Worm (Caenorhabditis elegans) whole organism, L1 larva: ENCODE data around the gene fbxb-104.

Experiments used
- C16A3.4 ChIP-seq: fragments of 150-350 bp; optimal IDR thresholded peaks from 2 replicates; lab custom pipeline; 2014; ENCODE audit warnings: missing biosample characterization, missing genetic modification characterization
- F16B12.6 ChIP-seq: fragments of 150-350 bp; optimal IDR thresholded peaks from 2 replicates; lab custom pipeline; 2014; ENCODE audit warnings: missing biosample characterization, missing genetic modification characterization
- alr-1 ChIP-seq: fragments of 200-800 bp; sonication (Bioruptor generic); optimal IDR thresholded peaks from 2 replicates; lab custom pipeline; 2018; ENCODE audit warnings: borderline replicate concordance, mild to moderate bottlenecking, missing genetic modification characterization, missing compliant biosample characterization
- ceh-63 ChIP-seq: fragments of 200-800 bp; sonication (Bioruptor generic); optimal IDR thresholded peaks from 2 replicates; lab custom pipeline; 2018; ENCODE audit warnings: mild to moderate bottlenecking, missing genetic modification characterization, missing compliant biosample characterization
- ceh-82 ChIP-seq, 3 experiments: fragments of 150-350 bp in 1 of 3; sonication (generic microtip) in 2 of 3; optimal IDR thresholded peaks; 2 replicates each; lab custom pipeline; 2014 to 2017; ENCODE audit warnings: missing biosample characterization in 3 of 3, missing genetic modification characterization in 3 of 3
- ceh-88 ChIP-seq: fragments of 200-800 bp; sonication (Bioruptor generic); IDR thresholded peaks from 2 replicates; pipeline ENCODE4 v1.3.6; 2022; ENCODE audit warnings: missing genetic modification characterization, missing compliant biosample characterization
- dpl-1 ChIP-seq, 3 experiments: fragments of 150-350 bp in 2 of 3; sonication (generic microtip) in 1 of 3; optimal IDR thresholded peaks; 2 replicates each; lab custom pipeline; 2014 to 2017; ENCODE audit warnings: missing biosample characterization in 3 of 3, missing genetic modification characterization in 3 of 3, missing genetic modification reagents in 3 of 3
- dsc-1 ChIP-seq: sonication (generic microtip); optimal IDR thresholded peaks from 2 replicates; lab custom pipeline; 2016; ENCODE audit warnings: mild to moderate bottlenecking, missing genetic modification characterization, missing compliant biosample characterization
- efl-1 ChIP-seq, 4 experiments: fragments of 150-350 bp; optimal IDR thresholded peaks in 3 of 4; peaks in 1 of 4; 1 replicate in 1 of 4; 2 replicates in 3 of 4; lab custom pipeline; 2014; ENCODE audit warnings: missing biosample characterization in 2 of 4, missing genetic modification characterization in 2 of 4, missing genetic modification reagents in 2 of 4
- efl-3 ChIP-seq: fragments of 200-800 bp; sonication (Bioruptor generic); optimal IDR thresholded peaks from 2 replicates; lab custom pipeline; 2018; ENCODE audit warnings: mild to moderate bottlenecking, missing genetic modification characterization, missing compliant biosample characterization
- elt-3 ChIP-seq, 6 experiments: fragments of 150-350 bp in 1 of 6; sonication (generic microtip); optimal IDR thresholded peaks; 2 replicates each; lab custom pipeline; 2017 to 2018; ENCODE audit warnings: missing biosample characterization in 6 of 6, missing genetic modification characterization in 6 of 6, inconsistent platforms in 1 of 6
- ets-5 ChIP-seq: fragments of 200-800 bp; sonication (Bioruptor generic); IDR thresholded peaks from 2 replicates; pipeline ENCODE4 v1.3.6; 2022; ENCODE audit warnings: missing genetic modification characterization, missing compliant biosample characterization
- fkh-4 ChIP-seq: sonication (generic microtip); optimal IDR thresholded peaks from 2 replicates; lab custom pipeline; 2016; ENCODE audit warnings: missing compliant biosample characterization, missing genetic modification characterization, borderline replicate concordance
- fos-1 ChIP-seq: fragments of 150-350 bp; optimal IDR thresholded peaks from 2 replicates; lab custom pipeline; 2014; ENCODE audit warnings: missing biosample characterization, missing genetic modification characterization
- hlh-17 ChIP-seq: fragments of 200-800 bp; sonication (Bioruptor generic); optimal IDR thresholded peaks from 2 replicates; lab custom pipeline; 2018; ENCODE audit warnings: missing genetic modification characterization, mild to moderate bottlenecking, missing compliant biosample characterization, moderate library complexity, borderline replicate concordance
- hlh-4 ChIP-seq: sonication (generic microtip); optimal IDR thresholded peaks from 2 replicates; lab custom pipeline; 2016; ENCODE audit warnings: mild to moderate bottlenecking, missing genetic modification characterization, missing compliant biosample characterization
- irx-1 ChIP-seq: sonication (generic microtip); optimal IDR thresholded peaks from 2 replicates; lab custom pipeline; 2016; ENCODE audit warnings: missing genetic modification characterization, missing compliant biosample characterization
- isw-1 ChIP-seq: fragments of 200-800 bp; sonication (Bioruptor generic); IDR thresholded peaks from 2 replicates; pipeline ENCODE4 v1.3.6; 2022; ENCODE audit warnings: missing genetic modification characterization, missing compliant biosample characterization
- jun-1 ChIP-seq: fragments of 150-350 bp; optimal IDR thresholded peaks from 2 replicates; lab custom pipeline; 2014; ENCODE audit warnings: missing biosample characterization, missing genetic modification reagents, missing genetic modification characterization
- lin-13 ChIP-seq: fragments of 150-350 bp; optimal IDR thresholded peaks from 2 replicates; lab custom pipeline; 2014; ENCODE audit warnings: missing biosample characterization, missing genetic modification reagents, missing genetic modification characterization
- lin-39 ChIP-seq: fragments of 150-350 bp; optimal IDR thresholded peaks from 2 replicates; lab custom pipeline; 2014; ENCODE audit warnings: missing biosample characterization, missing genetic modification reagents, missing genetic modification characterization
- mep-1 ChIP-seq: fragments of 150-350 bp; optimal IDR thresholded peaks from 2 replicates; lab custom pipeline; 2014; ENCODE audit warnings: missing biosample characterization, missing genetic modification characterization
- nhr-237 ChIP-seq: fragments of 150-350 bp; optimal IDR thresholded peaks from 2 replicates; lab custom pipeline; 2014; ENCODE audit warnings: missing biosample characterization, missing genetic modification characterization
- nhr-76 ChIP-seq: sonication (generic microtip); optimal IDR thresholded peaks from 2 replicates; lab custom pipeline; 2017; ENCODE audit warnings: missing biosample characterization, missing genetic modification characterization
- nhr-77 ChIP-seq: fragments of 150-350 bp; optimal IDR thresholded peaks from 2 replicates; lab custom pipeline; 2014; ENCODE audit warnings: missing biosample characterization, missing genetic modification characterization
- nhr-84 ChIP-seq: sonication (generic microtip); optimal IDR thresholded peaks from 2 replicates; lab custom pipeline; 2017; ENCODE audit warnings: missing biosample characterization, missing genetic modification characterization
- pag-3 ChIP-seq: sonication (generic microtip); optimal IDR thresholded peaks from 2 replicates; lab custom pipeline; 2017; ENCODE audit warnings: missing genetic modification characterization, mild to moderate bottlenecking, missing compliant biosample characterization, antibody characterized with exemption, borderline replicate concordance; ENCODE audit not compliant: insufficient read depth
- pqm-1 ChIP-seq: sonication (generic microtip); optimal IDR thresholded peaks from 3 replicates; lab custom pipeline; 2017; ENCODE audit warnings: missing biosample characterization, missing genetic modification characterization
- skn-1 ChIP-seq: fragments of 150-350 bp; optimal IDR thresholded peaks from 2 replicates; lab custom pipeline; 2014; ENCODE audit warnings: missing biosample characterization, missing genetic modification characterization
- snu-23 ChIP-seq: sonication (generic microtip); optimal IDR thresholded peaks from 2 replicates; lab custom pipeline; 2016; ENCODE audit warnings: missing genetic modification characterization, missing compliant biosample characterization
- sptf-1 ChIP-seq: fragments of 150-350 bp; optimal IDR thresholded peaks from 2 replicates; lab custom pipeline; 2014; ENCODE audit warnings: missing biosample characterization, missing genetic modification characterization
- sup-37 ChIP-seq: fragments of 200-800 bp; sonication (Bioruptor generic); optimal IDR thresholded peaks from 2 replicates; lab custom pipeline; 2018; ENCODE audit warnings: mild to moderate bottlenecking, missing genetic modification characterization, missing compliant biosample characterization
- swsn-7 ChIP-seq: sonication (generic microtip); optimal IDR thresholded peaks from 2 replicates; lab custom pipeline; 2016; ENCODE audit warnings: missing genetic modification characterization, missing compliant biosample characterization
- zip-4 ChIP-seq: fragments of 200-800 bp; sonication (Bioruptor generic); optimal IDR thresholded peaks from 2 replicates; lab custom pipeline; 2018; ENCODE audit warnings: mild to moderate bottlenecking, missing genetic modification characterization, moderate library complexity, missing compliant biosample characterization

The fbxb-104 gene

DNA sequence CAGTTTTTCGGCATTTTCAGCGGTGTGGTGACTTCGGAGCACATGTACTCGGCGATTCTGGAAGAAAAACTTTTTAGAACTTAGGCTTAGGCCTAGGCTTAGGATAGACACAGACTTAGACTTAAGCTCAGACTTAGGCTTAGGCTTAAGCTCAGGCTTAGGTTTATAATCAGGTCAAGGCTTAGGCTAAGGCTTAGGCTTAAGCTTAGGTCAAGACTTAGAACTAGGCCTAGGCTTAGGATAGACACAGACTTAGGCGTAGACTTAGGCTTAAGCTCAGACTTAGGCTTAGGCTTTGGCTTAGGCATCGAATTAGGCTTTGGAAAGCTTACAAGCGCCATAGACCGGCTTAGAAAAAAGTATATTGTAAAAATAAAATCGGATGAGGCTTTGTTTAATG, 535 bp downstream of the fbxb-104 start:
- TF ChIP-seq jun-1 (tag; lab: Kevin White, UChicago) (no peak), dsc-1 (tag; lab: Kevin White, UChicago) (no peak), dpl-1 (GFP tag; optimal IDR thresholded peaks at IDR 0.05; lab: Kevin White, UChicago) (no peak)

DNA sequence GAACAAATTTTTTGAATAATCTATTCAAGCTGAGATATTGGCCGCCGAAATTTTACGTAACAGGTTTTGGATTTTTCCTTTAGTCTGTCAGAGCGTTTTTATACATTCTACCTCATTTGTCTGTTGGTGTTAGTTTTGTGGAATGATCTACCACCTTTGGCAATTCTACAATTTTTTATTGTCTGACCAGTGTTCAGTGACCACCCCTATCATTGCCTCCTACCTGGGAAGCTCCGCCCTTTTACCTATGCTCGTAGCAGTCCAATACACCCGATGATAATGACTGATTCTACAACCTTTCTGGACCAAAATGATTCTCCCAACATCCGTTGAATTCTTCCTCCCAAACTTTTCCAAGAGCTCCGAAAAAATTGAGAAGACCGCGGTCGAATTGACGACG, 3.3 kb downstream of the fbxb-104 start, which contains the start of gene sdz-32:
Gene sdz-32, plus strand, starts transcription at position 301 of the 400 bp plus-strand sequence.
- TF ChIP-seq ceh-88 (GFP tag; lab: Robert Waterston, UW) (no peak), C16A3.4 (no peak), nhr-77 (no peak), swsn-7 (tag; lab: Kevin White, UChicago) (no peak), ceh-63 (GFP tag; lab: Kevin White, UChicago) (no peak), alr-1 (tag; lab: Kevin White, UChicago) (no peak), ceh-82 (tag; optimal IDR thresholded peaks at IDR 0.05; lab: Kevin White, UChicago) (no peak), zip-4 (GFP tag; lab: Kevin White, UChicago) (no peak), hlh-17 (GFP tag; lab: Kevin White, UChicago) (no peak), hlh-4 (tag; lab: Kevin White, UChicago) (no peak), efl-3 (GFP tag; lab: Kevin White, UChicago) (no peak), F16B12.6 (tag; lab: Kevin White, UChicago) (no peak), lin-39 (tag; lab: Kevin White, UChicago) (no peak), nhr-84 (tag; lab: Kevin White, UChicago) (no peak), isw-1 (no peak), elt-3 (tag; optimal IDR thresholded peaks at IDR 0.05; lab: Kevin White, UChicago) (no peak), fos-1 (no peak), mep-1 (no peak)

DNA sequence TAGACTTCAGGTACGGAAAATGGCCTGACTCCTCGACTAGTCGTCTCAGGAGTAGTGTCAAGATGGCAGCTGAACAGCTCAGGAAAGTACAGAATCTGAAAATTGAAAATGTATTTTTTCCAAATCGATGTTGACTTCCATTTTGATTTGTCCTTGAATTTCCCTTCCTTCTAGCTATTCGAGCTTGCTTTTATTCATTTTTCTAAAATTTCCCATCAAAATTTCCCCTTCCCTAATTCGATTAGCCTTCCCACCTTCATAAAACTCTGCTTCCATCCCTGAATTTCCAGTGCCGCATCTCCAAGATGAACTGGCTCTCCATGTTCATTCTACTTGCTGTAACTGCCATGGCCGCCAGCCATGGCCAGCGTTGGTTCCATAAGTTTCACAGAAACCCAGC, 4.3 kb downstream of the fbxb-104 start, which contains the start of gene Y49F6B.6:
Gene Y49F6B.6, plus strand, starts transcription at position 301 of the 400 bp plus-strand sequence.
- no peak for TF ChIP-seq sup-37 (GFP tag; lab: Kevin White, UChicago)
- TF ChIP-seq, all 84 proteins: peak for 0

DNA sequence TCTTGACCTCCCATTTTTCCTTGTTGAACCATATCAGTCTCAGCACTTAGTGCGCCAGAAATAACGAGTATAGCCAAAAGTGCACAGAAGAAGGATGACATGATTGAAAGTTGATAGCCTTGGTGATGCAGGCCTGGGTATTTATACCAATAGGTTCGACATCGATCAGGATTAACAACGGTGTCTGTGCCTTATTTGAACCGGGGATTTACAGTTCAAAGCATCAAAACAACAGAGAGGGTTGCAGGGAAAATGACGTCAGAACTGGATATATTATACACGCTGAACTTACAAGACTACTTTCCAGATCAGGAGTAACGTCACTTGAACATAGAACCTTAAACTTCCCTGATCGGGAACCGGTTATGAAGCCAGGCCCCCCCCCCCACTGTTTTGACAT, 4.8 kb downstream of the fbxb-104 start, which contains the start of gene Y49F6B.12:
Gene Y49F6B.12, minus strand, starts transcription at position 101 of the 400 bp plus-strand sequence.
- no peak for TF ChIP-seq mep-1
- no peak for TF ChIP-seq pag-3 (tag; lab: Kevin White, UChicago)
- no peak for TF ChIP-seq snu-23 (GFP tag; lab: Kevin White, UChicago)

DNA sequence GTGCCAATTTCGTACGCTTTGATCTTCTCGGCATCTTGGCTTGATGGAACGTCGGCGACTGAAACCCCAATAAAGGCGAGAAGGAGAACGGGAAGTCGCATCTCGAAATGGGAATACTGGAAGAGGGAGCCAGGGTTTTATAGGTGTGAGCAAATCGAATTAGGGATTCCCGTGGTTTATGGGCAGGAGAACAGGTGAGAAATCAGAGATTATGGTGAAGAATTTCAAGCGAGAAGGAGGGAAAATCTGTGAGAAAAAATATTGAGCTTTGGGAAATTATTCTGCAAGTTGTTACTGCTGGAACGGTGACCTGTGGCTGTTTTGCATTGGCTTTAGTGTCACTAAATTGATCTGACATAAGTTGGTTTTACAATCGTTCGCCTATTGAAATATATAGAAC, 5.5 kb downstream of the fbxb-104 start, which contains the start of gene Y49F6B.13:
Gene Y49F6B.13, minus strand, starts transcription at position 101 of the 400 bp plus-strand sequence.
- TF ChIP-seq skn-1 (tag; lab: Kevin White, UChicago) (no peak), nhr-76 (tag; lab: Kevin White, UChicago) (no peak), efl-1 (optimal IDR thresholded peaks at IDR 0.05; lab: Kevin White, UChicago) (no peak), efl-1 (GFP tag; optimal IDR thresholded peaks at IDR 0.05 in 1 of 2; lab: Kevin White, UChicago) (peak in 1 of 2 experiments; percentile 47), lin-13 (no peak)

DNA sequence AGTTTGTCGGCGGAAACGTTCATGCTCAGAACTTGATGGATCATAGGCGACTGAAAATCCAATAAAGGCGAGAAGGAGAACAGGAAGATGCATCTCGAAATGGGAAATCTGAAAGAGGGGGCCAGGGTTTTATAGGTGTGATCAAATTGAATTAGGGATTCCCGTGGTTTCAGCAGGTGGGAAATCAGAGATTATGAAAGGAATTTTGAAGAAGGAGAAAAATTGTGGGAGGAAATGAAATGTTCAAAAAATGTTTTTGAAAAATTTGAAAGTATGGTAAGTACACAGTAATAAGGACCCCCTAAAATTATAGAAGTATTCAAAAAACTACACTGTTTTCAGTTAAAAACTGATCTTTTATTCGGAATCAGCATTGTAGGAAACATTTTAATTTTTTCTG, 6.5 kb downstream of the fbxb-104 start, which contains the start of gene Y49F6B.20:
Gene Y49F6B.20, minus strand, starts transcription at position 101 of the 400 bp plus-strand sequence.
- no peak for TF ChIP-seq pqm-1 (tag; lab: Kevin White, UChicago)
- no peak for TF ChIP-seq ceh-88 (GFP tag; lab: Robert Waterston, UW)
- no peak for TF ChIP-seq sptf-1 (tag; lab: Kevin White, UChicago)
- no peak for TF ChIP-seq fkh-4 (tag; lab: Kevin White, UChicago)
- no peak for TF ChIP-seq hlh-4 (tag; lab: Kevin White, UChicago)
- no peak for TF ChIP-seq ets-5
- no peak for TF ChIP-seq F16B12.6 (tag; lab: Kevin White, UChicago)
- TF ChIP-seq nhr-237 (tag; lab: Kevin White, UChicago) = no peak
- no peak for TF ChIP-seq irx-1 (tag; lab: Kevin White, UChicago)
- TF ChIP-seq dsc-1 (tag; lab: Kevin White, UChicago) = no peak
